Worm (Caenorhabditis elegans): Measurements from ENCODE around the gene mltn-12.
A peak's percentile ranks its signal among the peaks of the same experiment; 100 is the strongest.

The mltn-12 gene

DNA sequence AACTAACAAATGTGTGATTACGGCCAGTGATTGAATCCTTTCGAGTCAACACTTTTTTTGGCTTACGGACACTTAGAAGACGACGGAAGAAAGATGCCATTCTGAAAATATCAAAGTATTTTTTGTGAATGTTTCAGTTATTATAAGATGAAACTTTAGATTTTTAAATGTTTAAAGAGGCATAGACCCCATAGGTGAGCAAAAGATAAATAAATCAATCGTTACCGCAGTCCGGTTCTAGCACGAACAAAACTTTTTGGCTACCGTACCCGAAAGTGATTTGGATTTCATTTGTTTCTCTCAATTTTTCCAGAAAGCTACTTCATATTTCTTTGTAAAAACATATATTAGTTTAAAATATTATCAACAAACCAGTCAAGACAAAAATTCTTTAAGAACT is 44.2 kb downstream of the mltn-12 start, which contains the start of gene C53D6.7:
Gene C53D6.7, minus strand, starts transcription at position 101 of the 400 bp plus-strand sequence.
- TF ChIP-seq pha-4 (GFP tag; IDR thresholded peaks at IDR 0.05) (no peak), pha-4 (tag; optimal IDR thresholded peaks at IDR 0.05) (no peak), aha-1 (tag) (no peak), zfp-3 (GFP tag; conservative IDR thresholded peaks at IDR 0.05) (no peak), fkh-10 (GFP tag; optimal IDR thresholded peaks at IDR 0.05) (no peak), nhr-11 (tag; optimal IDR thresholded peaks at IDR 0.05) (no peak), Y48G9A.11 (GFP tag; IDR thresholded peaks at IDR 0.05) (no peak), mdt-29 (GFP tag; IDR thresholded peaks at IDR 0.05) (no peak), snpc-4 (tag; optimal IDR thresholded peaks at IDR 0.05) (no peak), unc-130 (GFP tag; optimal IDR thresholded peaks at IDR 0.05) (no peak), egl-27 (tag; optimal IDR thresholded peaks at IDR 0.05) (no peak), nhr-6 (tag; optimal IDR thresholded peaks at IDR 0.05) (no peak), madf-5 (GFP tag; IDR thresholded peaks at IDR 0.05) (no peak), hlh-11 (tag; optimal IDR thresholded peaks at IDR 0.05) (no peak), dmd-8 (GFP tag; IDR thresholded peaks at IDR 0.05) (no peak), F49E8.2 (tag; optimal IDR thresholded peaks at IDR 0.05; ENCODE audit: borderline replicate concordance) (no peak), nhr-41 (GFP tag; IDR thresholded peaks at IDR 0.05) (no peak), Y5F2A.4 (GFP tag; optimal IDR thresholded peaks at IDR 0.05) (no peak), F10B5.3 (tag; optimal IDR thresholded peaks at IDR 0.05) (no peak), nhr-77 (tag; optimal IDR thresholded peaks at IDR 0.05) (no peak)

DNA sequence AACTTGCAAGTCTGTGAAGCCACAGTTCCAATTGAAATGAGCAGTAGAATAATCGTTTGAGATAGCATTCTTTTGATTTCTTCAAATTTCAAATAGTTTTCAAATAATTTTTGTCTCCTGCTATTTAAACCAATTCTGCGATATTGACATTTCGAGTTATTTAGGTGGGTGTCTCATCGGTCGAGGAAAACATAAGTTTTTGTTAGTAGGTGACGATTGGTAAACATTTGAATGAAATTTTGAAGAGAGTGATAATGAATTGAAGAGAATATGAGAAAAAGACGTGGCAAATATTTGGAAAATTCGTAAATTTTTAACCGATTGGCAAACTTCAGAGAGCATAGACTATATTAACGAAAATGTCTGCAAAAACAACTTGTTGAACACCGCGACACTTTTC is 47.5 kb downstream of the mltn-12 start, which contains the start of gene Y73F4A.3:
Gene Y73F4A.3, minus strand, starts transcription at position 101 of the 400 bp plus-strand sequence.
- TF ChIP-seq gei-8 (GFP tag; optimal IDR thresholded peaks at IDR 0.05), result no peak
- TF ChIP-seq dve-1 (tag; optimal IDR thresholded peaks at IDR 0.05; ENCODE audit: insufficient read depth), result no peak
- TF ChIP-seq ceh-32 (tag; optimal IDR thresholded peaks at IDR 0.05; ENCODE audit: poor library complexity), result no peak
- no peak for TF ChIP-seq ceh-82 (tag; optimal IDR thresholded peaks at IDR 0.05)
- TF ChIP-seq saeg-2 (GFP tag; IDR thresholded peaks at IDR 0.05), result no peak
- TF ChIP-seq daf-19 (GFP tag; conservative IDR thresholded peaks at IDR 0.05), result no peak
- no peak for TF ChIP-seq lin-13 (GFP tag; optimal IDR thresholded peaks at IDR 0.05)
- no peak for TF ChIP-seq nhr-48 (tag; optimal IDR thresholded peaks at IDR 0.05)
- no peak for TF ChIP-seq daf-16 (GFP tag; optimal IDR thresholded peaks at IDR 0.05)
- TF ChIP-seq daf-16 (tag; optimal IDR thresholded peaks at IDR 0.05), result no peak
- TF ChIP-seq nhr-11 (tag; optimal IDR thresholded peaks at IDR 0.05), result no peak
- no peak for TF ChIP-seq F49E8.2 (tag; optimal IDR thresholded peaks at IDR 0.05; ENCODE audit: borderline replicate concordance)
- no peak for TF ChIP-seq mep-1 (tag; optimal IDR thresholded peaks at IDR 0.05)
- TF ChIP-seq zip-2 (tag; optimal IDR thresholded peaks at IDR 0.05), result no peak
- no peak for TF ChIP-seq mxl-2 (GFP tag; conservative IDR thresholded peaks at IDR 0.05)
- no peak for TF ChIP-seq nhr-77 (tag; optimal IDR thresholded peaks at IDR 0.05)
- TF ChIP-seq spr-3 (GFP tag; optimal IDR thresholded peaks at IDR 0.05), result no peak
- no peak for TF ChIP-seq nhr-6 (tag; optimal IDR thresholded peaks at IDR 0.05)
- TF ChIP-seq set-16 (GFP tag; IDR thresholded peaks at IDR 0.05), result no peak
- no peak for TF ChIP-seq egl-27 (tag; optimal IDR thresholded peaks at IDR 0.05)
- no peak for TF ChIP-seq attf-4 (tag; optimal IDR thresholded peaks at IDR 0.05)

DNA sequence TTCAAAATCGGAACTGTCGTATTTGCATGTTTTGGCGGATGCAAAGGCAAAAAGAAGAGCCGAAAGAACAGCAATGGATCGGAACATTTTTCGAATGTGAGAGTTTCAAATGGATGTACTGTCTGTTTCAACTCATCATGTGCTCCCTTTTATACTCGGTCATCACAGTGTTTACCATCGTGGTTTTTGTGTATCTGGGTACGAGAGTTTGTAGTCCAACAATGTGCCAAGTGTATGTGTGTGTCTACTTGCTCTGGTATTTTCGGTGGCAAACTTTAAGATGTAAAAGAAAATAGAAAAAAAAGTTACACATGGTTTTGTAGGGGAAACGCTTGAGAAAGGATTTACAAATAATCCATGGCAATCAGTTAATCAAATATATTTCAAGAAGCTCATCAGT is 50.3 kb downstream of the mltn-12 start, which contains the start of gene Y73F4A.2:
Gene Y73F4A.2, minus strand, starts transcription at position 124 of the 400 bp plus-strand sequence.
- TF ChIP-seq egl-27 (tag; optimal IDR thresholded peaks at IDR 0.05), result no peak
- peak; percentile 49 for TF ChIP-seq nhr-28 (tag; optimal IDR thresholded peaks at IDR 0.05)

DNA sequence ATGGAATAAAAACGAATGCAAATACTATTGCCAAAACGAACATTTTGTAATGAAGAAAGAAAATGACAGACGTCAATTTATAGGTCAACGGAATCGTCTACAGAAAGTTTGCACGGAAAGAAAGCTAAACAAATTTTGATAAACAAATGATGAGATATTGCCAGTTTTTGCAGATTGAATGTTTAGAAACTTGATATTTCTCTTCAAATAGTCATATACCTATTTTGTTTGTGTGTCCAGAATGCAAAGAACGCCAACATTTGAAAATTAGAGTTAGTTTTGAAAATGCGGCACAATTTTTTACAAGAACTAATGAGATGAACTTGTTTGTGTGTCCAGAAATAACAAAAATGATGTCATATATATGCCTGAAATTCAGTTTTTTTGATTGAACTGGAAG is 52.4 kb downstream of the mltn-12 start, which contains the start of gene Y73F4A.1:
Gene Y73F4A.1, minus strand, starts transcription at position 101 of the 400 bp plus-strand sequence.
- TF ChIP-seq aha-1 (tag), result no peak
- no peak for TF ChIP-seq aly-2 (tag; optimal IDR thresholded peaks at IDR 0.05)
- TF ChIP-seq dmd-6 (GFP tag; IDR thresholded peaks at IDR 0.05), result no peak
- no peak for TF ChIP-seq arid-1 (GFP tag; conservative IDR thresholded peaks at IDR 0.05)
- TF ChIP-seq lir-3 (tag; optimal IDR thresholded peaks at IDR 0.05), result no peak
- TF ChIP-seq nhr-76 (tag; optimal IDR thresholded peaks at IDR 0.05), result no peak
- no peak for TF ChIP-seq madf-5 (GFP tag; IDR thresholded peaks at IDR 0.05)
- no peak for TF ChIP-seq unc-62 (GFP tag; optimal IDR thresholded peaks at IDR 0.05 in 1 of 2)
- no peak for TF ChIP-seq unc-62 (tag; optimal IDR thresholded peaks at IDR 0.05)
- no peak for TF ChIP-seq daf-19 (GFP tag; conservative IDR thresholded peaks at IDR 0.05)
- no peak for TF ChIP-seq spr-1 (tag; optimal IDR thresholded peaks at IDR 0.05)
- no peak for TF ChIP-seq lin-15B (tag; optimal IDR thresholded peaks at IDR 0.05)
- no peak for TF ChIP-seq F26F4.8 (GFP tag; conservative IDR thresholded peaks at IDR 0.05)
- TF ChIP-seq zip-11 (GFP tag; IDR thresholded peaks at IDR 0.05), result no peak
- TF ChIP-seq mdt-29 (GFP tag; IDR thresholded peaks at IDR 0.05), result no peak
- TF ChIP-seq mxl-2 (GFP tag; conservative IDR thresholded peaks at IDR 0.05), result no peak
- TF ChIP-seq gei-8 (GFP tag; optimal IDR thresholded peaks at IDR 0.05), result no peak
- no peak for TF ChIP-seq F37D6.2 (tag; optimal IDR thresholded peaks at IDR 0.05)

Measured in whole organism, L4 larva.